Fruit fly (Drosophila melanogaster): ENCODE data around the gene SclB.

DNA sequence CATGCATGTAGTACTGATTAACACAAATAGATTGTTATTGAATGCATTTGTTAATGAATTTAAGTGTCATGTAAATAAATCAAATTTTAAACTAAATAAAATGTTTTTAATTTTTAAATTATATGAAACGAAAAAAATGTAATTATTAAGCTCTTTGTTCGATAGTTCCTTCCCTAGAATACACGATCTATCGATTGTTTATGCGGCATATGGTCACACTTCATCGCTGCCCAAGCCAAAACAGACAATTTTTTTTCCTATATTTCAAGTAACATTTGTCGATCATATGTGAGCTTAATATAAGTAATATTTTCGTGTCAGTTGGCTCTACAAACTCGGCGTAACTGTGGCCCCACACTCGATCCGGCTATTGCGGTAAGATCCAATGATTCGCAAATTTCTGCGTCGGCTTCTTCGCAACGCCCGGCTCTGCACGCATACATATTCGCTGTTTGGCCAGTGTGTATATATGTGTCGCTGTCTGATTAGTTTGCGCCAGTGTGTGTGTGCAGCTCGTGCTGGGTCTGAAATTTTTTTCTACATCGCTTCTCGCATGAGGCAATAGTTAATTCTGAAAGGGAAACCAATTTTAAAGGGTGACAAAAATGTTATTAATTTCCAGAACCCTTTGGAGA lies 10.8 kb upstream of the SclB start, which contains the start of gene AspRS-m:
- TF ChIP-seq Sox102F (GFP tag; optimal IDR thresholded peaks at IDR 0.05) (no peak), Lpt (GFP tag; optimal IDR thresholded peaks at IDR 0.05) (no peak), CG8319 (GFP tag; optimal IDR thresholded peaks at IDR 0.05) (no peak), cyc (GFP tag; optimal IDR thresholded peaks at IDR 0.05) (no peak), CG3032 (tag; optimal IDR thresholded peaks at IDR 0.05) (no peak), acj6 (GFP tag; optimal IDR thresholded peaks at IDR 0.05) (no peak), pdm3 (GFP tag; optimal IDR thresholded peaks at IDR 0.05) (no peak), CG11762 (GFP tag; optimal IDR thresholded peaks at IDR 0.05; ENCODE audit: insufficient read depth) (no peak), Gug (GFP tag; IDR thresholded peaks at IDR 0.05) (no peak), Hr4 (GFP tag; optimal IDR thresholded peaks at IDR 0.05) (no peak), net (GFP tag; optimal IDR thresholded peaks at IDR 0.05) (no peak), CG6854 (GFP tag; optimal IDR thresholded peaks at IDR 0.05) (no peak), OdsH (GFP tag; optimal IDR thresholded peaks at IDR 0.05) (no peak)
